Fruit fly (Drosophila melanogaster): ENCODE data around the gene Trmt6.

The Trmt6 gene

DNA sequence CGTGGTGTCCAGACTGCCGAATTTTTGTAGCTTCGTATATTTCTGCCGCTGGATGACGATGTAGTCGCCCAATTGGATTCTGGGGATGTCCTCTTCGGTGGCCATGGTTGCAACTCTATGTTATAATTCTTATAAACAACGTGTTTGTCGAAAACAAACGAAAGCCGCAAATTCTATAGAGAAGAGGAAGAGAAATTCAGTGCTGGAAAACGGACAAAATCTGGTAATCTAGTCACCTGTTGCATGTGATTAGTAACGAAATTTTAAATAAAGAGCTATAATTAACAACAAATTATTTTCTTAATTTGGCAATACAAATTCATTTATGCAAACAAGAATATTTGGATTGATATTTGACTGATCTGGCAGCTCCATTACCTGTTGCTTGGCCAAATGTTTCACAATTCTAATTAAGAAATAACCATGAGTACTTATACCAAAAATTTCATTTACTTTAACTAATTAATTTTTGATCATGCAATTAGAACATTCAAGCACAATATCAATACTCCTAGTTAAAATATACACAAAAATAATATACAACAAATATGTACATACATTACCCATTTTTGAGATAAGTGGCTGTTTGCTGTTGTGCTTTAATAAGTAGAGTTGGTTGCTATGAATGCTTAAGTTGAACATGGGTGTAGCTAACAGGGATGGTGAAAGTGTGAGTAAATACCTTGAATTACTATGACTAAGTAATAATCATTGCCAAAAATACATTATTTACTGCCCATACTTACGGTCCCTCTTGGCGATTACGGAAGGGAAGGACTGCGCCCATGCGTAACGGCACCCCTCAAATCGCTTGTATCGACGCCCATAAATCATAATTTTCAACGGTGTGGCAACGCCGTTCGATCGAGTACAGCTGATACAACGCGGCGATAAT lies at the start of gene Trmt6, which contains the start of gene Ent2:
Gene Trmt6, minus strand, starts transcription at position 827 of the 895 bp plus-strand sequence.
Gene Ent2, plus strand, starts transcription at position 863 of the 895 bp plus-strand sequence.
- TF ChIP-seq CG7368 (GFP tag; optimal IDR thresholded peaks at IDR 0.05) (peak; percentile 97), net (GFP tag; optimal IDR thresholded peaks at IDR 0.05) (peak; percentile 97), CG4318 (GFP tag; optimal IDR thresholded peaks at IDR 0.05) (peak; percentile 96), CG9139 (GFP tag; optimal IDR thresholded peaks at IDR 0.05) (peak; percentile 86), pdm3 (GFP tag; optimal IDR thresholded peaks at IDR 0.05) (peak; percentile 97), CG8119 (GFP tag; IDR thresholded peaks at IDR 0.05) (peak; percentile 93), Ets96B (tag; optimal IDR thresholded peaks at IDR 0.05) (peak; percentile 96), CG15336 (GFP tag; IDR thresholded peaks at IDR 0.05) (peak; percentile 95), CG8319 (GFP tag; optimal IDR thresholded peaks at IDR 0.05) (peak; percentile 96), CG3032 (tag; optimal IDR thresholded peaks at IDR 0.05) (peak; percentile 95), CG10631 (GFP tag; optimal IDR thresholded peaks at IDR 0.05) (peak; percentile 97), ss (GFP tag; optimal IDR thresholded peaks at IDR 0.05) (peak; percentile 85 to 92), Eip93F (GFP tag; optimal IDR thresholded peaks at IDR 0.05) (peak; percentile 82), dac (GFP tag; optimal IDR thresholded peaks at IDR 0.05) (peak; percentile 94), CG6808 (GFP tag; optimal IDR thresholded peaks at IDR 0.05) (peak; percentile 85), fd59A (GFP tag; optimal IDR thresholded peaks at IDR 0.05) (peak; percentile 92), Met (GFP tag; optimal IDR thresholded peaks at IDR 0.05) (peak; percentile 93), Eip78C (GFP tag) (peak; percentile 99), CG34406 (GFP tag; optimal IDR thresholded peaks at IDR 0.05) (peak; percentile 96), CG6163 (GFP tag; IDR thresholded peaks at IDR 0.05) (peak; percentile 99), Eip75B (GFP tag; optimal IDR thresholded peaks at IDR 0.05) (peak; percentile 96), topi (GFP tag; optimal IDR thresholded peaks at IDR 0.05) (peak; percentile 97), Blimp-1 (GFP tag; optimal IDR thresholded peaks at IDR 0.05) (peak; percentile 83), esn (GFP tag; optimal IDR thresholded peaks at IDR 0.05) (peak; percentile 96), Hr38 (GFP tag; optimal IDR thresholded peaks at IDR 0.05) (peak; percentile 91), Ets21C (GFP tag; optimal IDR thresholded peaks at IDR 0.05) (peak; percentile 96), Sox14 (GFP tag; optimal IDR thresholded peaks at IDR 0.05) (peak; percentile 98), cyc (GFP tag; optimal IDR thresholded peaks at IDR 0.05) (peak; percentile 99), vri (GFP tag; optimal IDR thresholded peaks at IDR 0.05) (peak; percentile 95), CG3919 (GFP tag; optimal IDR thresholded peaks at IDR 0.05) (peak; percentile 98), Gug (GFP tag; IDR thresholded peaks at IDR 0.05) (peak; percentile 98), Smox (GFP tag; optimal IDR thresholded peaks at IDR 0.05) (peak; percentile 96), CG32006 (GFP tag; optimal IDR thresholded peaks at IDR 0.05) (peak; percentile 98), eg (GFP tag; IDR thresholded peaks at IDR 0.05) (peak; percentile 99), CG6792 (GFP tag; optimal IDR thresholded peaks at IDR 0.05) (peak; percentile 98), dsx (GFP tag; optimal IDR thresholded peaks at IDR 0.05; ENCODE audit: poor library complexity, severe bottlenecking) (peak; percentile 90), CG31627 (GFP tag; optimal IDR thresholded peaks at IDR 0.05) (peak; percentile 99), Sox102F (GFP tag; optimal IDR thresholded peaks at IDR 0.05) (peak; percentile 95), achi (GFP tag; optimal IDR thresholded peaks at IDR 0.05) (peak; percentile 96), CG8632 (GFP tag; optimal IDR thresholded peaks at IDR 0.05) (peak; percentile 93), lz (GFP tag; optimal IDR thresholded peaks at IDR 0.05) (peak; percentile 97), CG16779 (tag; optimal IDR thresholded peaks at IDR 0.05) (peak; percentile 89), CG1621 (tag; optimal IDR thresholded peaks at IDR 0.05) (peak; percentile 95), Hr4 (GFP tag; optimal IDR thresholded peaks at IDR 0.05) (peak; percentile 99), CG6854 (GFP tag; optimal IDR thresholded peaks at IDR 0.05) (peak; percentile 89), Lpt (GFP tag; optimal IDR thresholded peaks at IDR 0.05) (peak; percentile 93), CG11294 (GFP tag; IDR thresholded peaks at IDR 0.05) (peak; percentile 98), acj6 (GFP tag; optimal IDR thresholded peaks at IDR 0.05) (peak; percentile 98), Hr39 (GFP tag; optimal IDR thresholded peaks at IDR 0.05) (peak; percentile 99), svp (GFP tag) (peak; percentile 98)

All from whole organism, prepupa.